Worm (Caenorhabditis elegans) whole organism, L4/young adult: ENCODE results near the gene spig-5.

Source experiments
- W03F9.2 ChIP-seq: fragments of 150-350 bp; optimal IDR thresholded peaks from 2 replicates; lab custom pipeline; 2014; ENCODE audit warnings: missing biosample characterization, missing genetic modification characterization
- dao-5 ChIP-seq: sonication (generic microtip); optimal IDR thresholded peaks from 2 replicates; lab custom pipeline; 2016; ENCODE audit warnings: missing genotype, missing genetic modification characterization, moderate library complexity, missing compliant biosample characterization
- him-1 ChIP-seq: sonication (generic microtip); optimal IDR thresholded peaks from 2 replicates; lab custom pipeline; 2016; ENCODE audit warnings: missing genotype, missing genetic modification reagents, missing genetic modification characterization, missing compliant biosample characterization

DNA sequence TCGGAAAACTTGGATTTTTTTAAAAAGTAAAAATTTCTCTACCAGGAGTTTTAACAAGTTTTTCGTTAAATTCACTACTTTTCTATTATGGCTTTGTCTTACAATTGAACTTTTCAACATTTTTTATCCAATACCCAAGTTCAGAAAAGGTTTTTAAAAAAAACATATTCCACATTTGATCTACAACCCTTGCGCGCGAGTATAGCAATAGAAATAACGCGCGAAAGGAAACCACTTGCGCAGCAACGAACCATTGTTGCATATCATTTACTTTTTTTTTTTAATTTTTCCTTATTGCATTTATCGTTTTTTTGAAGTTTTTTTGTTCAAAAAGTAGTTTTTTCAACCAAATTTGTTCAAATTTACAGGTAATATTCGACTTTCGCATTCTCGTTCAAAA, 22.5 kb upstream of the spig-5 start, which contains the start of gene F40G12.11:
- TF ChIP-seq him-1 (tag; lab: Kevin White, UChicago) = no peak
- TF ChIP-seq dao-5 = no peak
- no peak for TF ChIP-seq W03F9.2 (tag; lab: Kevin White, UChicago)
